Worm (Caenorhabditis elegans): ENCODE results near the gene ndnf-1.

DNA sequence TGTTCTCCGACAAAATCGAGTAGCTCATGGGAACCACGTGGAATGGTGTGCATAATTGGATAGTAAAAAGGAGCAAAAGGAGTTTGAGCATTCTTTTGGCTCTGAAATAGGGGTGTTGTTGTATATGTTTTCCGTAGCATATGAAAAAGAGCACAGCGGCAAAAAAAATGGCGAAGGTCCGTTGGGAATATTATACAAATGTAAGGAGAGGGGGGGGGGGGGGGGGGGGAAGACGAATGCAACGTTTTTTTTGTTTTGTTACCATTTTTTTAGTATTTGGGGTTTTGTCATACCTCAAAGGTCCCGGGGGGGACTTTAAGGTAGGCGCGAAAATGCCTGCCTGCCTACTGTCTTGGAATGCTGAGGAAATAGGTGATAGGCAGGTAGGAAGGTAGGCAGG, at the start of gene ndnf-1:
- TF ChIP-seq syd-9 (tag; optimal IDR thresholded peaks at IDR 0.05) (no peak), fkh-10 (GFP tag; optimal IDR thresholded peaks at IDR 0.05) (no peak), odd-2 (tag; optimal IDR thresholded peaks at IDR 0.05) (no peak), unc-55 (GFP tag; optimal IDR thresholded peaks at IDR 0.05) (no peak), ceh-6 (GFP tag; optimal IDR thresholded peaks at IDR 0.05) (no peak), sox-4 (tag; optimal IDR thresholded peaks at IDR 0.05) (no peak), dmd-4 (tag; optimal IDR thresholded peaks at IDR 0.05; ENCODE audit: borderline replicate concordance) (no peak)
